Worm (Caenorhabditis elegans): Measurements from ENCODE around the gene gck-1.

DNA sequence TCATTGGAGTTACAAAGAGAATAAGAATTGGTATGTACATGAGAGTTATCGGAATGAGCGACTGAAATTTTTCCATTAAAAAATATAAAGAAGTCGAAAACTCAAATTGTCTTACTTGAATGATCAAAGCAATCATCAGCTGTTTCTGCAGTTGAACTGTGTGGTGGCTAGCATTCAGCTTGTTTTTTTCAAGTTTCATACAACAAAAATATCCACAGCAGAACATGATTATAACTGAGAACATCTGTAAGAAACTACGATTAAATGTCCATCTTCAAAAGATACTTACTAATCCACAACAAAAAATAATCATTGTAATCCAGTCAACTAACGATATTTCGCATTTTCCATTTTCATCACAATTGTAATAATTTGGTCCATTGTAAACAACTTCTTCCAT, 37.2 kb downstream of the gck-1 start:
- TF ChIP-seq T22C8.4 (GFP tag; IDR thresholded peaks at IDR 0.05) = no peak
- TF ChIP-seq flt-1 (GFP tag; IDR thresholded peaks at IDR 0.05) = no peak
